Worm (Caenorhabditis elegans) whole organism, late embryonic: ENCODE data around the gene ZK84.5.

Source experiments
- C08G9.2 ChIP-seq: sonication (generic microtip); optimal IDR thresholded peaks from 2 replicates; lab custom pipeline; 2016; ENCODE audit warnings: mild to moderate bottlenecking, missing genetic modification characterization, moderate library complexity, missing compliant biosample characterization
- K02D7.2 ChIP-seq: sonication (generic microtip); optimal IDR thresholded peaks from 2 replicates; lab custom pipeline; 2017; ENCODE audit warnings: mild to moderate bottlenecking, missing genetic modification characterization, missing compliant biosample characterization
- K09A11.1 ChIP-seq: sonication (generic microtip); optimal IDR thresholded peaks from 2 replicates; lab custom pipeline; 2017; ENCODE audit warnings: antibody characterized with exemption, mild to moderate bottlenecking, missing genetic modification characterization, missing compliant biosample characterization; ENCODE audit not compliant: insufficient read depth
- Y22D7AL.16 ChIP-seq: sonication (generic microtip); optimal IDR thresholded peaks from 2 replicates; lab custom pipeline; 2016; ENCODE audit warnings: missing genetic modification characterization, missing compliant biosample characterization
- ahr-1 ChIP-seq: sonication (generic microtip); optimal IDR thresholded peaks from 2 replicates; lab custom pipeline; 2016; ENCODE audit warnings: missing genetic modification characterization, missing compliant biosample characterization
- ceh-18 ChIP-seq: sonication (generic microtip); optimal IDR thresholded peaks from 2 replicates; lab custom pipeline; 2016; ENCODE audit warnings: missing genetic modification characterization, missing compliant biosample characterization
- ceh-19 ChIP-seq: fragments of 200-800 bp; sonication (Bioruptor generic); optimal IDR thresholded peaks from 2 replicates; lab custom pipeline; 2018; ENCODE audit warnings: mild to moderate bottlenecking, missing genetic modification characterization, missing compliant biosample characterization
- ceh-22 ChIP-seq: sonication (generic microtip); optimal IDR thresholded peaks from 2 replicates; lab custom pipeline; 2017; ENCODE audit warnings: missing biosample characterization, missing genetic modification characterization
- ceh-30 ChIP-seq: fragments of 150-350 bp; optimal IDR thresholded peaks from 2 replicates; lab custom pipeline; 2014; ENCODE audit warnings: missing biosample characterization, missing genetic modification characterization
- ceh-34 ChIP-seq: sonication (generic microtip); optimal IDR thresholded peaks from 2 replicates; lab custom pipeline; 2016; ENCODE audit warnings: mild to moderate bottlenecking, missing genetic modification characterization, missing compliant biosample characterization
- ceh-48 ChIP-seq: sonication (generic microtip); optimal IDR thresholded peaks from 2 replicates; lab custom pipeline; 2016; ENCODE audit warnings: missing genetic modification characterization, inconsistent platforms, missing compliant biosample characterization
- ceh-9 ChIP-seq: sonication (generic microtip); optimal IDR thresholded peaks from 2 replicates; lab custom pipeline; 2016; ENCODE audit warnings: mild to moderate bottlenecking, missing genetic modification characterization, inconsistent platforms, missing compliant biosample characterization
- dve-1 ChIP-seq: sonication (generic microtip); optimal IDR thresholded peaks from 2 replicates; lab custom pipeline; 2017; ENCODE audit warnings: antibody characterized with exemption, mild to moderate bottlenecking, missing genetic modification characterization, missing compliant biosample characterization
- elt-2 ChIP-seq: sonication (generic microtip); optimal IDR thresholded peaks from 2 replicates; lab custom pipeline; 2016; ENCODE audit warnings: missing genetic modification reagents, missing genetic modification characterization, missing compliant biosample characterization
- eyg-1 ChIP-seq: sonication (generic microtip); optimal IDR thresholded peaks from 2 replicates; lab custom pipeline; 2016; ENCODE audit warnings: missing genotype, missing genetic modification characterization, missing compliant biosample characterization
- fax-1 ChIP-seq: sonication (generic microtip); optimal IDR thresholded peaks from 2 replicates; lab custom pipeline; 2016; ENCODE audit warnings: missing genotype, missing genetic modification characterization, missing compliant biosample characterization
- hlh-13 ChIP-seq: fragments of 200-800 bp; sonication (Bioruptor generic); optimal IDR thresholded peaks from 2 replicates; lab custom pipeline; 2018; ENCODE audit warnings: mild to moderate bottlenecking, missing genetic modification characterization, missing compliant biosample characterization
- lim-6 ChIP-seq: sonication (generic microtip); optimal IDR thresholded peaks from 2 replicates; lab custom pipeline; 2016; ENCODE audit warnings: missing genetic modification characterization, missing compliant biosample characterization
- lin-11 ChIP-seq: fragments of 200-800 bp; sonication (Bioruptor generic); optimal IDR thresholded peaks from 2 replicates; lab custom pipeline; 2018; ENCODE audit warnings: mild to moderate bottlenecking, missing genetic modification characterization, missing compliant biosample characterization
- mec-3 ChIP-seq: sonication (generic microtip); optimal IDR thresholded peaks from 2 replicates; lab custom pipeline; 2016; ENCODE audit warnings: borderline replicate concordance, missing genetic modification characterization, missing compliant biosample characterization
- nfya-1 ChIP-seq: sonication (generic microtip); optimal IDR thresholded peaks from 2 replicates; lab custom pipeline; 2017; ENCODE audit warnings: missing genetic modification characterization, mild to moderate bottlenecking, missing compliant biosample characterization, antibody characterized with exemption, moderate library complexity
- nhr-11 ChIP-seq: fragments of 150-350 bp; optimal IDR thresholded peaks from 2 replicates; lab custom pipeline; 2014; ENCODE audit warnings: missing biosample characterization, missing genetic modification characterization
- pag-3 ChIP-seq: sonication (generic microtip); optimal IDR thresholded peaks from 2 replicates; lab custom pipeline; 2016; ENCODE audit warnings: missing compliant biosample characterization, missing genetic modification characterization, borderline replicate concordance
- pha-4 ChIP-seq: fragments of 150-350 bp; optimal IDR thresholded peaks from 2 replicates; lab custom pipeline; 2018; ENCODE audit warnings: missing biosample characterization, missing genetic modification reagents, missing genetic modification characterization
- pqm-1 ChIP-seq: sonication (generic microtip); optimal IDR thresholded peaks from 2 replicates; lab custom pipeline; 2016; ENCODE audit warnings: missing genetic modification characterization, missing compliant biosample characterization
- pros-1 ChIP-seq: fragments of 150-350 bp; optimal IDR thresholded peaks from 2 replicates; lab custom pipeline; 2014; ENCODE audit warnings: missing biosample characterization, missing genetic modification reagents, missing genetic modification characterization
- ref-2 ChIP-seq: sonication (generic microtip); optimal IDR thresholded peaks from 2 replicates; lab custom pipeline; 2016; ENCODE audit warnings: missing genetic modification characterization, missing compliant biosample characterization
- rnt-1 ChIP-seq: sonication (generic microtip); optimal IDR thresholded peaks from 2 replicates; lab custom pipeline; 2016; ENCODE audit warnings: missing genetic modification characterization, missing compliant biosample characterization
- sdc-2 ChIP-seq: sonication (generic microtip); optimal IDR thresholded peaks from 2 replicates; lab custom pipeline; 2016; ENCODE audit warnings: missing genotype, missing genetic modification characterization, missing compliant biosample characterization
- tbx-7 ChIP-seq: sonication (generic microtip); optimal IDR thresholded peaks from 2 replicates; lab custom pipeline; 2016; ENCODE audit warnings: missing genotype, missing genetic modification characterization, missing compliant biosample characterization
- unc-3 ChIP-seq, 2 experiments: fragments of 200-800 bp in 1 of 2; sonication (Bioruptor generic) in 1 of 2; sonication (generic microtip) in 1 of 2; conservative IDR thresholded peaks in 1 of 2; optimal IDR thresholded peaks in 1 of 2; 2 replicates each; pipeline versions ENCODE4 v1.3.6 to Lab custom; 2016 to 2022; ENCODE audit warnings: missing compliant biosample characterization in 2 of 2, missing genetic modification characterization in 2 of 2, missing genetic modification reagents in 1 of 2
- unc-55 ChIP-seq: sonication (generic microtip); optimal IDR thresholded peaks from 2 replicates; lab custom pipeline; 2017; ENCODE audit warnings: missing biosample characterization, missing genetic modification reagents, missing genetic modification characterization
- zip-5 ChIP-seq: sonication (generic microtip); optimal IDR thresholded peaks from 2 replicates; lab custom pipeline; 2016; ENCODE audit warnings: missing genetic modification characterization, missing compliant biosample characterization
- ztf-16 ChIP-seq: sonication (generic microtip); optimal IDR thresholded peaks from 2 replicates; lab custom pipeline; 2017; ENCODE audit warnings: missing genetic modification characterization, missing compliant biosample characterization

Gene ZK84.5

ce11 chrII:6031106-6031505 lies 14.8 kb upstream of the ZK84.5 start, which contains the start of gene frpr-16:
Gene frpr-16, minus strand, starts transcription at chrII:6031206.
- TF ChIP-seq sdc-2 (no peak), ceh-48 (tag; lab: Kevin White, UChicago) (no peak), pha-4 (tag; lab: Kevin White, UChicago) (no peak), ztf-16 (no peak), ceh-9 (tag; lab: Kevin White, UChicago) (no peak), tbx-7 (tag; lab: Kevin White, UChicago) (no peak), ceh-19 (GFP tag; lab: Kevin White, UChicago) (no peak), unc-3 (GFP tag; conservative IDR thresholded peaks at IDR 0.05; lab: Robert Waterston, UW) (no peak), unc-3 (tag; optimal IDR thresholded peaks at IDR 0.05; lab: Kevin White, UChicago) (no peak), zip-5 (no peak)

- no peak for TF ChIP-seq K09A11.1 (tag; lab: Kevin White, UChicago)
- TF ChIP-seq rnt-1 (tag; lab: Kevin White, UChicago): peak; percentile 55
- TF ChIP-seq ceh-48 (tag; lab: Kevin White, UChicago): no peak
- TF ChIP-seq unc-3 (GFP tag; conservative IDR thresholded peaks at IDR 0.05; lab: Robert Waterston, UW): no peak
- TF ChIP-seq unc-3 (tag; optimal IDR thresholded peaks at IDR 0.05; lab: Kevin White, UChicago): no peak
- no peak for TF ChIP-seq eyg-1 (tag; lab: Kevin White, UChicago)
- TF ChIP-seq tbx-7 (tag; lab: Kevin White, UChicago): no peak
- TF ChIP-seq nhr-11 (tag; lab: Kevin White, UChicago): no peak
- TF ChIP-seq ceh-22 (tag; lab: Kevin White, UChicago): no peak
- no peak for TF ChIP-seq zip-5
- no peak for TF ChIP-seq ztf-16
- peak; percentile 59 for TF ChIP-seq ceh-18 (tag; lab: Kevin White, UChicago)
- no peak for TF ChIP-seq pros-1 (tag; lab: Kevin White, UChicago)
- TF ChIP-seq unc-55: peak; percentile 66
- TF ChIP-seq ref-2: no peak
- no peak for TF ChIP-seq Y22D7AL.16 (tag; lab: Kevin White, UChicago)
- no peak for TF ChIP-seq K02D7.2 (tag; lab: Kevin White, UChicago)
Observed at ce11 chrII:6028594-6029141, 12.4 kb upstream of the ZK84.5 start.

- TF ChIP-seq elt-2 (peak; percentile 94), lim-6 (tag; lab: Kevin White, UChicago) (no peak), pqm-1 (tag; lab: Kevin White, UChicago) (peak; percentile 81)
- TF ChIP-seq, all 69 proteins: peak for 2
Observed at ce11 chrII:6026646-6027045, 10.3 kb upstream of the ZK84.5 start.

ce11 chrII:6025647-6026046 lies 9.3 kb upstream of the ZK84.5 start:
- TF ChIP-seq dve-1 (tag; lab: Kevin White, UChicago) (no peak), ceh-30 (tag; lab: Kevin White, UChicago) (no peak), nfya-1 (no peak)

ce11 chrII:6024879-6025278 lies 8.6 kb upstream of the ZK84.5 start, which contains the start of gene R12C12.9:
Gene R12C12.9, minus strand, starts transcription at chrII:6024979.
- TF ChIP-seq ahr-1 (tag; lab: Kevin White, UChicago) (no peak), mec-3 (tag; lab: Kevin White, UChicago) (no peak), ceh-34 (tag; lab: Kevin White, UChicago) (no peak), ceh-48 (tag; lab: Kevin White, UChicago) (no peak), fax-1 (tag; lab: Kevin White, UChicago) (no peak), hlh-13 (GFP tag; lab: Kevin White, UChicago) (no peak), ceh-19 (GFP tag; lab: Kevin White, UChicago) (no peak), pag-3 (tag; lab: Kevin White, UChicago) (no peak), lin-11 (no peak), ceh-22 (tag; lab: Kevin White, UChicago) (no peak), K09A11.1 (tag; lab: Kevin White, UChicago) (no peak), unc-55 (no peak), C08G9.2 (no peak), unc-3 (GFP tag; conservative IDR thresholded peaks at IDR 0.05; lab: Robert Waterston, UW) (no peak), unc-3 (tag; optimal IDR thresholded peaks at IDR 0.05; lab: Kevin White, UChicago) (no peak)
